Worm (Caenorhabditis elegans) whole organism, mixed stage, embryonic: ENCODE results near the gene F44A6.5.

Experiments used
- blmp-1 ChIP-seq: fragments of 150-350 bp; optimal IDR thresholded peaks from 2 replicates; lab custom pipeline; 2014; ENCODE audit warnings: missing biosample characterization, missing genetic modification characterization
- ceh-83 ChIP-seq: fragments of 200-800 bp; sonication (Bioruptor generic); optimal IDR thresholded peaks from 2 replicates; lab custom pipeline; 2018; ENCODE audit warnings: mild to moderate bottlenecking, missing genetic modification characterization, missing compliant biosample characterization
- elt-1 ChIP-seq: sonication (generic microtip); optimal IDR thresholded peaks from 2 replicates; lab custom pipeline; 2017; ENCODE audit warnings: missing genetic modification characterization, mild to moderate bottlenecking, missing compliant biosample characterization, antibody characterized with exemption, moderate library complexity, borderline replicate concordance; ENCODE audit not compliant: insufficient read depth
- elt-3 ChIP-seq: fragments of 150-350 bp; optimal IDR thresholded peaks from 2 replicates; lab custom pipeline; 2014; ENCODE audit warnings: missing biosample characterization, missing genetic modification characterization
- ham-2 ChIP-seq: fragments of 200-800 bp; sonication (Bioruptor generic); optimal IDR thresholded peaks from 2 replicates; lab custom pipeline; 2018; ENCODE audit warnings: mild to moderate bottlenecking, missing genetic modification characterization, missing compliant biosample characterization
- lsy-2 ChIP-seq: fragments of 150-350 bp; optimal IDR thresholded peaks from 2 replicates; lab custom pipeline; 2014; ENCODE audit warnings: missing biosample characterization, missing genetic modification characterization
- pha-4 ChIP-seq: fragments of 150-350 bp; optimal IDR thresholded peaks from 2 replicates; lab custom pipeline; 2018; ENCODE audit warnings: missing biosample characterization, missing genetic modification reagents, missing genetic modification characterization
- snpc-4 ChIP-seq: fragments of 150-350 bp; optimal IDR thresholded peaks from 2 replicates; lab custom pipeline; 2014; ENCODE audit warnings: missing biosample characterization, missing genetic modification characterization
- sptf-1 ChIP-seq: sonication (generic microtip); optimal IDR thresholded peaks from 2 replicates; lab custom pipeline; 2017; ENCODE audit warnings: mild to moderate bottlenecking, missing genetic modification characterization, moderate library complexity, missing compliant biosample characterization
- unc-39 ChIP-seq: fragments of 150-350 bp; optimal IDR thresholded peaks from 2 replicates; lab custom pipeline; 2014; ENCODE audit warnings: missing biosample characterization, missing genetic modification characterization
- unc-62 ChIP-seq: fragments of 150-350 bp; optimal IDR thresholded peaks from 2 replicates; lab custom pipeline; 2014; ENCODE audit warnings: missing biosample characterization, missing genetic modification reagents, missing genetic modification characterization

- TF ChIP-seq blmp-1 (tag; lab: Kevin White, UChicago) (no peak), ham-2 (GFP tag; lab: Kevin White, UChicago) (no peak), lsy-2 (tag; lab: Kevin White, UChicago) (no peak), unc-39 (tag; lab: Kevin White, UChicago) (no peak), elt-3 (tag; lab: Kevin White, UChicago) (no peak), snpc-4 (tag; lab: Kevin White, UChicago) (no peak), unc-62 (no peak), pha-4 (tag; lab: Kevin White, UChicago) (no peak), ceh-83 (no peak), elt-1 (tag; lab: Kevin White, UChicago) (no peak), sptf-1 (no peak)
These were observed 29.5 kb downstream of the F44A6.5 start for ce11 chrX:10189244-10189643.
